Worm (Caenorhabditis elegans): ENCODE measurements around the gene sgo-1.

DNA sequence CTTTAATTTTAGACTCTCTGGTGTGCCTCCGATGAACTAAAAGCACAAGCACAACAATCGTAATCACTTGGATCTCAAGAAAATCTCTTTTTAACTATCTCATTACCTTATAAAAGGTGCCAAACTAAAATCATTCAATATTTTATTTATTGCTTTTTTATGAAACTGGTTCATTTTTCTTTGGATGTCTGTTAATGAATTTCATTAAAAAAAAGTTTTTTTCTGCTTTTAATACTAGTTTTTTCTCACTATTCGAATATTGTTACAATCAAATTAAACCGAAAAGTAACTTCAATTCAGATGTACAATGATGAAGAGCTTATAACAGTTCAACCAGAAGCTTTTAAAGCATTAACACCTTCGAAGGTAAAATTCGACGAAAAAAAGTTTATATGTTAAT lies 20.6 kb downstream of the sgo-1 start, which contains the start of gene swd-2.1:
- no peak for TF ChIP-seq drap-1 (GFP tag; optimal IDR thresholded peaks at IDR 0.05)
- TF ChIP-seq snpc-4 (tag; optimal IDR thresholded peaks at IDR 0.05) = no peak
- no peak for TF ChIP-seq mep-1 (tag; optimal IDR thresholded peaks at IDR 0.05)
- no peak for TF ChIP-seq nhr-76 (tag; optimal IDR thresholded peaks at IDR 0.05)
- no peak for TF ChIP-seq elt-1 (tag; optimal IDR thresholded peaks at IDR 0.05; ENCODE audit: borderline replicate concordance, insufficient read depth)
- TF ChIP-seq pha-4 (tag; optimal IDR thresholded peaks at IDR 0.05) = no peak

All from whole organism, mixed stage, embryonic.